Worm (Caenorhabditis elegans) whole organism, late embryonic: ENCODE results near the gene tmed-13.

ENCODE experiments used
- F13H6.1 ChIP-seq: sonication (generic microtip); optimal IDR thresholded peaks from 2 replicates; lab custom pipeline; 2016; ENCODE audit warnings: missing genetic modification characterization, missing compliant biosample characterization
- K02D7.2 ChIP-seq: sonication (generic microtip); optimal IDR thresholded peaks from 2 replicates; lab custom pipeline; 2017; ENCODE audit warnings: mild to moderate bottlenecking, missing genetic modification characterization, missing compliant biosample characterization
- K09A11.1 ChIP-seq: sonication (generic microtip); optimal IDR thresholded peaks from 2 replicates; lab custom pipeline; 2017; ENCODE audit warnings: antibody characterized with exemption, mild to moderate bottlenecking, missing genetic modification characterization, missing compliant biosample characterization; ENCODE audit not compliant: insufficient read depth
- T23F11.4 ChIP-seq: fragments of 200-800 bp; sonication (Bioruptor generic); optimal IDR thresholded peaks from 2 replicates; lab custom pipeline; 2018; ENCODE audit warnings: mild to moderate bottlenecking, missing genetic modification characterization, missing compliant biosample characterization
- Y22D7AL.16 ChIP-seq: sonication (generic microtip); optimal IDR thresholded peaks from 2 replicates; lab custom pipeline; 2016; ENCODE audit warnings: missing genetic modification characterization, missing compliant biosample characterization
- ceh-14 ChIP-seq: sonication (generic microtip); optimal IDR thresholded peaks from 2 replicates; lab custom pipeline; 2016; ENCODE audit warnings: missing genotype, missing genetic modification characterization, missing compliant biosample characterization
- ceh-18 ChIP-seq: sonication (generic microtip); optimal IDR thresholded peaks from 2 replicates; lab custom pipeline; 2016; ENCODE audit warnings: missing genetic modification characterization, missing compliant biosample characterization
- ceh-19 ChIP-seq: fragments of 200-800 bp; sonication (Bioruptor generic); optimal IDR thresholded peaks from 2 replicates; lab custom pipeline; 2018; ENCODE audit warnings: mild to moderate bottlenecking, missing genetic modification characterization, missing compliant biosample characterization
- ceh-2 ChIP-seq: sonication (generic microtip); optimal IDR thresholded peaks from 2 replicates; lab custom pipeline; 2016; ENCODE audit warnings: missing genotype, missing genetic modification characterization, missing compliant biosample characterization
- ceh-24 ChIP-seq: sonication (generic microtip); optimal IDR thresholded peaks from 2 replicates; lab custom pipeline; 2016; ENCODE audit warnings: mild to moderate bottlenecking, missing genetic modification characterization, missing compliant biosample characterization
- ceh-30 ChIP-seq: fragments of 150-350 bp; optimal IDR thresholded peaks from 2 replicates; lab custom pipeline; 2014; ENCODE audit warnings: missing biosample characterization, missing genetic modification characterization
- ceh-6 ChIP-seq: fragments of 200-800 bp; sonication (Bioruptor generic); optimal IDR thresholded peaks from 2 replicates; lab custom pipeline; 2018; ENCODE audit warnings: mild to moderate bottlenecking, missing genetic modification characterization, missing compliant biosample characterization
- ceh-9 ChIP-seq: sonication (generic microtip); optimal IDR thresholded peaks from 2 replicates; lab custom pipeline; 2016; ENCODE audit warnings: mild to moderate bottlenecking, missing genetic modification characterization, inconsistent platforms, missing compliant biosample characterization
- dmd-4 ChIP-seq: sonication (generic microtip); optimal IDR thresholded peaks from 2 replicates; lab custom pipeline; 2016; ENCODE audit warnings: borderline replicate concordance, missing genetic modification characterization, missing compliant biosample characterization
- elt-2 ChIP-seq: sonication (generic microtip); optimal IDR thresholded peaks from 2 replicates; lab custom pipeline; 2016; ENCODE audit warnings: missing genetic modification reagents, missing genetic modification characterization, missing compliant biosample characterization
- ets-4 ChIP-seq: sonication (generic microtip); optimal IDR thresholded peaks from 2 replicates; lab custom pipeline; 2016; ENCODE audit warnings: missing genetic modification characterization, missing compliant biosample characterization
- eyg-1 ChIP-seq: sonication (generic microtip); optimal IDR thresholded peaks from 2 replicates; lab custom pipeline; 2016; ENCODE audit warnings: missing genotype, missing genetic modification characterization, missing compliant biosample characterization
- fax-1 ChIP-seq: sonication (generic microtip); optimal IDR thresholded peaks from 2 replicates; lab custom pipeline; 2016; ENCODE audit warnings: missing genotype, missing genetic modification characterization, missing compliant biosample characterization
- fkh-10 ChIP-seq: fragments of 150-350 bp; optimal IDR thresholded peaks from 2 replicates; lab custom pipeline; 2014; ENCODE audit warnings: missing biosample characterization, missing genetic modification reagents, missing genetic modification characterization
- gmeb-2 ChIP-seq: sonication (generic microtip); optimal IDR thresholded peaks from 2 replicates; lab custom pipeline; 2016; ENCODE audit warnings: missing genetic modification characterization, inconsistent platforms, missing compliant biosample characterization
- hlh-15 ChIP-seq: sonication (generic microtip); optimal IDR thresholded peaks from 2 replicates; lab custom pipeline; 2016; ENCODE audit warnings: missing genetic modification characterization, missing compliant biosample characterization
- hlh-6 ChIP-seq: sonication (generic microtip); optimal IDR thresholded peaks from 2 replicates; lab custom pipeline; 2016; ENCODE audit warnings: missing genotype, missing genetic modification characterization, missing compliant biosample characterization
- hlh-8 ChIP-seq: sonication (generic microtip); optimal IDR thresholded peaks from 2 replicates; lab custom pipeline; 2016; ENCODE audit warnings: missing genotype, missing genetic modification characterization, missing compliant biosample characterization
- lin-11 ChIP-seq: fragments of 200-800 bp; sonication (Bioruptor generic); optimal IDR thresholded peaks from 2 replicates; lab custom pipeline; 2018; ENCODE audit warnings: mild to moderate bottlenecking, missing genetic modification characterization, missing compliant biosample characterization
- mec-3 ChIP-seq: sonication (generic microtip); optimal IDR thresholded peaks from 2 replicates; lab custom pipeline; 2016; ENCODE audit warnings: borderline replicate concordance, missing genetic modification characterization, missing compliant biosample characterization
- nfya-1 ChIP-seq: sonication (generic microtip); optimal IDR thresholded peaks from 2 replicates; lab custom pipeline; 2017; ENCODE audit warnings: missing genetic modification characterization, mild to moderate bottlenecking, missing compliant biosample characterization, antibody characterized with exemption, moderate library complexity
- nhr-11 ChIP-seq: fragments of 150-350 bp; optimal IDR thresholded peaks from 2 replicates; lab custom pipeline; 2014; ENCODE audit warnings: missing biosample characterization, missing genetic modification characterization
- nhr-232 ChIP-seq: sonication (generic microtip); optimal IDR thresholded peaks from 2 replicates; lab custom pipeline; 2016; ENCODE audit warnings: missing genetic modification characterization, missing compliant biosample characterization
- npax-4 ChIP-seq: sonication (generic microtip); optimal IDR thresholded peaks from 2 replicates; lab custom pipeline; 2016; ENCODE audit warnings: missing genetic modification characterization, missing compliant biosample characterization
- odd-2 ChIP-seq: sonication (generic microtip); optimal IDR thresholded peaks from 2 replicates; lab custom pipeline; 2017; ENCODE audit warnings: antibody characterized with exemption, mild to moderate bottlenecking, missing genetic modification characterization, missing compliant biosample characterization
- pha-4 ChIP-seq: fragments of 150-350 bp; optimal IDR thresholded peaks from 2 replicates; lab custom pipeline; 2018; ENCODE audit warnings: missing biosample characterization, missing genetic modification reagents, missing genetic modification characterization
- pqm-1 ChIP-seq: sonication (generic microtip); optimal IDR thresholded peaks from 2 replicates; lab custom pipeline; 2016; ENCODE audit warnings: missing genetic modification characterization, missing compliant biosample characterization
- ref-2 ChIP-seq: sonication (generic microtip); optimal IDR thresholded peaks from 2 replicates; lab custom pipeline; 2016; ENCODE audit warnings: missing genetic modification characterization, missing compliant biosample characterization
- rnt-1 ChIP-seq: sonication (generic microtip); optimal IDR thresholded peaks from 2 replicates; lab custom pipeline; 2016; ENCODE audit warnings: missing genetic modification characterization, missing compliant biosample characterization
- sdc-2 ChIP-seq: sonication (generic microtip); optimal IDR thresholded peaks from 2 replicates; lab custom pipeline; 2016; ENCODE audit warnings: missing genotype, missing genetic modification characterization, missing compliant biosample characterization
- sox-2 ChIP-seq: fragments of 200-800 bp; sonication (Bioruptor generic); IDR thresholded peaks from 2 replicates; pipeline ENCODE4 v1.3.6; 2022; ENCODE audit warnings: missing genetic modification reagents, missing genetic modification characterization, missing compliant biosample characterization
- tbx-2 ChIP-seq: sonication (generic microtip); optimal IDR thresholded peaks from 2 replicates; lab custom pipeline; 2016; ENCODE audit warnings: missing genetic modification characterization, missing compliant biosample characterization
- ttx-3 ChIP-seq: sonication (generic microtip); optimal IDR thresholded peaks from 2 replicates; lab custom pipeline; 2016; ENCODE audit warnings: missing genetic modification reagents, missing genetic modification characterization, missing compliant biosample characterization
- unc-3 ChIP-seq, 2 experiments: fragments of 200-800 bp in 1 of 2; sonication (Bioruptor generic) in 1 of 2; sonication (generic microtip) in 1 of 2; conservative IDR thresholded peaks in 1 of 2; optimal IDR thresholded peaks in 1 of 2; 2 replicates each; pipeline versions ENCODE4 v1.3.6 to Lab custom; 2016 to 2022; ENCODE audit warnings: missing compliant biosample characterization in 2 of 2, missing genetic modification characterization in 2 of 2, missing genetic modification reagents in 1 of 2
- unc-42 ChIP-seq: sonication (generic microtip); optimal IDR thresholded peaks from 2 replicates; lab custom pipeline; 2016; ENCODE audit warnings: missing genotype, missing genetic modification characterization, missing compliant biosample characterization
- unc-55 ChIP-seq: sonication (generic microtip); optimal IDR thresholded peaks from 2 replicates; lab custom pipeline; 2017; ENCODE audit warnings: missing biosample characterization, missing genetic modification reagents, missing genetic modification characterization
- unc-86 ChIP-seq: sonication (generic microtip); optimal IDR thresholded peaks from 2 replicates; lab custom pipeline; 2016; ENCODE audit warnings: missing genetic modification characterization, missing compliant biosample characterization

The tmed-13 gene

ce11 chrIV:6473140-6473539 is 2.0 kb upstream of the tmed-13 start, which contains the start of gene Y73B6BL.27:
Gene Y73B6BL.27, minus strand, starts transcription at chrIV:6473240.
- no peak for TF ChIP-seq ceh-14
- no peak for TF ChIP-seq hlh-8 (tag; lab: Kevin White, UChicago)
- TF ChIP-seq ceh-2 (tag; lab: Kevin White, UChicago) = no peak
- no peak for TF ChIP-seq unc-3 (GFP tag; conservative IDR thresholded peaks at IDR 0.05; lab: Robert Waterston, UW)
- TF ChIP-seq unc-3 (tag; optimal IDR thresholded peaks at IDR 0.05; lab: Kevin White, UChicago) = no peak
- TF ChIP-seq elt-2 (tag; lab: Kevin White, UChicago) = no peak
- no peak for TF ChIP-seq ceh-6 (GFP tag; lab: Kevin White, UChicago)
- TF ChIP-seq nhr-11 (tag; lab: Kevin White, UChicago) = no peak
- TF ChIP-seq T23F11.4 = no peak
- no peak for TF ChIP-seq hlh-6 (tag; lab: Kevin White, UChicago)
- TF ChIP-seq ceh-30 (tag; lab: Kevin White, UChicago) = no peak
- TF ChIP-seq fkh-10 (GFP tag; lab: Kevin White, UChicago) = no peak
- no peak for TF ChIP-seq K09A11.1 (tag; lab: Kevin White, UChicago)
- TF ChIP-seq mec-3 (tag; lab: Kevin White, UChicago) = no peak
- no peak for TF ChIP-seq K02D7.2 (tag; lab: Kevin White, UChicago)
- TF ChIP-seq hlh-15 (tag; lab: Kevin White, UChicago) = no peak
- no peak for TF ChIP-seq sdc-2 (tag; lab: Kevin White, UChicago)
- TF ChIP-seq, all 69 proteins: peak for 0

- TF ChIP-seq K02D7.2 (tag; lab: Kevin White, UChicago) (no peak), ceh-19 (GFP tag; lab: Kevin White, UChicago) (no peak), ref-2 (no peak), ceh-24 (tag; lab: Kevin White, UChicago) (no peak), ceh-9 (tag; lab: Kevin White, UChicago) (no peak), elt-2 (tag; lab: Kevin White, UChicago) (no peak), nhr-232 (tag; lab: Kevin White, UChicago) (no peak), ceh-30 (tag; lab: Kevin White, UChicago) (no peak), eyg-1 (tag; lab: Kevin White, UChicago) (no peak), F13H6.1 (no peak), ets-4 (tag; lab: Kevin White, UChicago) (no peak), rnt-1 (tag; lab: Kevin White, UChicago) (no peak), unc-86 (no peak), K09A11.1 (tag; lab: Kevin White, UChicago) (no peak)
These were observed 7.2 kb downstream of the tmed-13 start, which contains the start of gene acr-25 for ce11 chrIV:6464005-6464404. Gene acr-25, plus strand, starts transcription at chrIV:6464305.

ce11 chrIV:6460596-6460995 is 10.6 kb downstream of the tmed-13 start:
- no peak for TF ChIP-seq hlh-6 (tag; lab: Kevin White, UChicago)
- TF ChIP-seq nfya-1 (tag; lab: Kevin White, UChicago) = no peak
- TF ChIP-seq gmeb-2 = no peak
- TF ChIP-seq ceh-19 (GFP tag; lab: Kevin White, UChicago) = no peak
- no peak for TF ChIP-seq Y22D7AL.16
- TF ChIP-seq odd-2 (tag; lab: Kevin White, UChicago) = no peak
- TF ChIP-seq sox-2 (GFP tag; lab: Robert Waterston, UW) = no peak
- no peak for TF ChIP-seq fax-1 (tag; lab: Kevin White, UChicago)
- no peak for TF ChIP-seq sdc-2 (tag; lab: Kevin White, UChicago)

- no peak for TF ChIP-seq pqm-1 (tag; lab: Kevin White, UChicago)
- TF ChIP-seq ttx-3 (tag; lab: Kevin White, UChicago) = no peak
- no peak for TF ChIP-seq dmd-4 (tag; lab: Kevin White, UChicago)
- TF ChIP-seq ceh-14 = no peak
- no peak for TF ChIP-seq ceh-19 (GFP tag; lab: Kevin White, UChicago)
- TF ChIP-seq npax-4 (tag; lab: Kevin White, UChicago) = no peak
- no peak for TF ChIP-seq ceh-24 (tag; lab: Kevin White, UChicago)
- no peak for TF ChIP-seq gmeb-2
- TF ChIP-seq pha-4 (tag; lab: Kevin White, UChicago) = no peak
- TF ChIP-seq lin-11 (tag; lab: Kevin White, UChicago) = no peak
- no peak for TF ChIP-seq unc-42
- no peak for TF ChIP-seq T23F11.4
- no peak for TF ChIP-seq tbx-2 (tag; lab: Kevin White, UChicago)
- TF ChIP-seq unc-55 (GFP tag; lab: Kevin White, UChicago) = no peak
- no peak for TF ChIP-seq ceh-18 (tag; lab: Kevin White, UChicago)
- TF ChIP-seq, all 69 proteins: peak for 0
These were observed 13.7 kb downstream of the tmed-13 start, which contains the start of gene lgc-10 for ce11 chrIV:6457472-6457871. Gene lgc-10, minus strand, starts transcription at chrIV:6457572.
